Worm (Caenorhabditis elegans) whole organism, L1 larva: Measurements from ENCODE around the gene pas-1.

Experiments
- C04F5.9 ChIP-seq: sonication (generic microtip); optimal IDR thresholded peaks from 2 replicates; lab custom pipeline; 2016; ENCODE audit warnings: missing genetic modification characterization, missing compliant biosample characterization
- C16A3.4 ChIP-seq: fragments of 150-350 bp; optimal IDR thresholded peaks from 2 replicates; lab custom pipeline; 2014; ENCODE audit warnings: missing biosample characterization, missing genetic modification characterization
- C34B4.2 ChIP-seq: sonication (generic microtip); optimal IDR thresholded peaks from 2 replicates; lab custom pipeline; 2017; ENCODE audit warnings: mild to moderate bottlenecking, missing genetic modification characterization, missing compliant biosample characterization
- F16B12.6 ChIP-seq: fragments of 150-350 bp; optimal IDR thresholded peaks from 2 replicates; lab custom pipeline; 2014; ENCODE audit warnings: missing biosample characterization, missing genetic modification characterization
- Y116A8C.19 ChIP-seq: sonication (generic microtip); optimal IDR thresholded peaks from 2 replicates; lab custom pipeline; 2016; ENCODE audit warnings: missing compliant biosample characterization, missing genetic modification characterization, borderline replicate concordance
- aha-1 ChIP-seq: fragments of 150-350 bp; optimal IDR thresholded peaks from 2 replicates; lab custom pipeline; 2014; ENCODE audit warnings: missing biosample characterization, missing genetic modification characterization
- ama-1 ChIP-seq: fragments of 150-350 bp; optimal IDR thresholded peaks from 2 replicates; lab custom pipeline; 2014
- ceh-63 ChIP-seq: fragments of 200-800 bp; sonication (Bioruptor generic); optimal IDR thresholded peaks from 2 replicates; lab custom pipeline; 2018; ENCODE audit warnings: mild to moderate bottlenecking, missing genetic modification characterization, missing compliant biosample characterization
- ceh-8 ChIP-seq: fragments of 200-800 bp; sonication (Bioruptor generic); optimal IDR thresholded peaks from 2 replicates; lab custom pipeline; 2018; ENCODE audit warnings: mild to moderate bottlenecking, missing genetic modification characterization, moderate library complexity, missing compliant biosample characterization
- ces-1 ChIP-seq: fragments of 150-350 bp; optimal IDR thresholded peaks from 2 replicates; lab custom pipeline; 2014; ENCODE audit warnings: missing biosample characterization, missing genetic modification reagents, missing genetic modification characterization
- dsc-1 ChIP-seq: sonication (generic microtip); optimal IDR thresholded peaks from 2 replicates; lab custom pipeline; 2016; ENCODE audit warnings: mild to moderate bottlenecking, missing genetic modification characterization, missing compliant biosample characterization
- efl-1 ChIP-seq, 4 experiments: fragments of 150-350 bp; optimal IDR thresholded peaks in 3 of 4; peaks in 1 of 4; 1 replicate in 1 of 4; 2 replicates in 3 of 4; lab custom pipeline; 2014; ENCODE audit warnings: missing biosample characterization in 2 of 4, missing genetic modification characterization in 2 of 4, missing genetic modification reagents in 2 of 4
- efl-3 ChIP-seq: fragments of 200-800 bp; sonication (Bioruptor generic); optimal IDR thresholded peaks from 2 replicates; lab custom pipeline; 2018; ENCODE audit warnings: mild to moderate bottlenecking, missing genetic modification characterization, missing compliant biosample characterization
- egl-27 ChIP-seq, 2 experiments: fragments of 150-350 bp in 1 of 2; sonication (generic microtip); optimal IDR thresholded peaks; 3 replicates each; lab custom pipeline; 2017 to 2018; ENCODE audit warnings: missing biosample characterization in 2 of 2, missing genetic modification characterization in 2 of 2, missing genetic modification reagents in 2 of 2
- elt-2 ChIP-seq: sonication (generic microtip); optimal IDR thresholded peaks from 2 replicates; lab custom pipeline; 2016; ENCODE audit warnings: missing genetic modification characterization, mild to moderate bottlenecking, inconsistent platforms, missing compliant biosample characterization, missing genetic modification reagents
- elt-3 ChIP-seq, 6 experiments: fragments of 150-350 bp in 1 of 6; sonication (generic microtip); optimal IDR thresholded peaks; 2 replicates each; lab custom pipeline; 2017 to 2018; ENCODE audit warnings: missing biosample characterization in 6 of 6, missing genetic modification characterization in 6 of 6, inconsistent platforms in 1 of 6
- fkh-10 ChIP-seq: sonication (generic microtip); optimal IDR thresholded peaks from 2 replicates; lab custom pipeline; 2017; ENCODE audit warnings: missing biosample characterization, missing genetic modification reagents, missing genetic modification characterization
- fkh-4 ChIP-seq: sonication (generic microtip); optimal IDR thresholded peaks from 2 replicates; lab custom pipeline; 2016; ENCODE audit warnings: missing compliant biosample characterization, missing genetic modification characterization, borderline replicate concordance
- hlh-17 ChIP-seq: fragments of 200-800 bp; sonication (Bioruptor generic); optimal IDR thresholded peaks from 2 replicates; lab custom pipeline; 2018; ENCODE audit warnings: missing genetic modification characterization, mild to moderate bottlenecking, missing compliant biosample characterization, moderate library complexity, borderline replicate concordance
- hlh-4 ChIP-seq: sonication (generic microtip); optimal IDR thresholded peaks from 2 replicates; lab custom pipeline; 2016; ENCODE audit warnings: mild to moderate bottlenecking, missing genetic modification characterization, missing compliant biosample characterization
- isw-1 ChIP-seq: fragments of 200-800 bp; sonication (Bioruptor generic); IDR thresholded peaks from 2 replicates; pipeline ENCODE4 v1.3.6; 2022; ENCODE audit warnings: missing genetic modification characterization, missing compliant biosample characterization
- lin-13 ChIP-seq: fragments of 150-350 bp; optimal IDR thresholded peaks from 2 replicates; lab custom pipeline; 2014; ENCODE audit warnings: missing biosample characterization, missing genetic modification reagents, missing genetic modification characterization
- lin-14 ChIP-seq: fragments of 200-800 bp; sonication (Bioruptor generic); optimal IDR thresholded peaks from 2 replicates; lab custom pipeline; 2018; ENCODE audit warnings: mild to moderate bottlenecking, missing genetic modification characterization, moderate library complexity, missing compliant biosample characterization
- lin-15B ChIP-seq: fragments of 150-350 bp; sonication (generic microtip); optimal IDR thresholded peaks from 3 replicates; lab custom pipeline; 2014; ENCODE audit warnings: missing biosample characterization, missing genetic modification characterization
- lin-39 ChIP-seq: fragments of 150-350 bp; optimal IDR thresholded peaks from 2 replicates; lab custom pipeline; 2014; ENCODE audit warnings: missing biosample characterization, missing genetic modification reagents, missing genetic modification characterization
- lir-3 ChIP-seq: sonication (generic microtip); optimal IDR thresholded peaks from 2 replicates; lab custom pipeline; 2016; ENCODE audit warnings: mild to moderate bottlenecking, missing genetic modification characterization, moderate library complexity, missing compliant biosample characterization; ENCODE audit not compliant: poor library complexity
- mab-9 ChIP-seq: fragments of 200-800 bp; sonication (Bioruptor generic); IDR thresholded peaks from 2 replicates; pipeline ENCODE4 v1.3.6; 2022; ENCODE audit warnings: missing genetic modification reagents, missing genetic modification characterization, missing compliant biosample characterization
- mdl-1 ChIP-seq, 2 experiments: fragments of 150-350 bp; optimal IDR thresholded peaks; 2 replicates each; lab custom pipeline; 2014 to 2017; ENCODE audit warnings: missing biosample characterization in 2 of 2, missing genetic modification characterization in 2 of 2, inconsistent platforms in 1 of 2
- mef-2 ChIP-seq: fragments of 150-350 bp; optimal IDR thresholded peaks from 2 replicates; lab custom pipeline; 2014; ENCODE audit warnings: missing biosample characterization, missing genetic modification characterization
- nhr-11 ChIP-seq: fragments of 150-350 bp; optimal IDR thresholded peaks from 2 replicates; lab custom pipeline; 2014; ENCODE audit warnings: missing biosample characterization, missing genetic modification characterization
- nhr-19 ChIP-seq: fragments of 200-800 bp; sonication (Bioruptor generic); conservative IDR thresholded peaks from 2 replicates; pipeline ENCODE4 v1.3.6; 2022; ENCODE audit warnings: missing genetic modification characterization, missing compliant biosample characterization
- nhr-47 ChIP-seq: sonication (generic microtip); optimal IDR thresholded peaks from 2 replicates; lab custom pipeline; 2016; ENCODE audit warnings: mild to moderate bottlenecking, missing genetic modification characterization, moderate library complexity, missing compliant biosample characterization
- nhr-76 ChIP-seq: sonication (generic microtip); optimal IDR thresholded peaks from 2 replicates; lab custom pipeline; 2017; ENCODE audit warnings: missing biosample characterization, missing genetic modification characterization
- nhr-77 ChIP-seq: fragments of 150-350 bp; optimal IDR thresholded peaks from 2 replicates; lab custom pipeline; 2014; ENCODE audit warnings: missing biosample characterization, missing genetic modification characterization
- nhr-84 ChIP-seq: sonication (generic microtip); optimal IDR thresholded peaks from 2 replicates; lab custom pipeline; 2017; ENCODE audit warnings: missing biosample characterization, missing genetic modification characterization
- nhr-85 ChIP-seq: sonication (generic microtip); peaks from one replicate; lab custom pipeline; 2016; ENCODE audit warnings: missing genetic modification characterization, inconsistent platforms, missing compliant biosample characterization
- nhr-90 ChIP-seq: sonication (generic microtip); optimal IDR thresholded peaks from 2 replicates; lab custom pipeline; 2016; ENCODE audit warnings: mild to moderate bottlenecking, missing genetic modification characterization, missing compliant biosample characterization; ENCODE audit not compliant: poor library complexity
- pax-3 ChIP-seq: fragments of 200-800 bp; sonication (Bioruptor generic); optimal IDR thresholded peaks from 2 replicates; lab custom pipeline; 2018; ENCODE audit warnings: mild to moderate bottlenecking, missing genetic modification characterization, moderate library complexity, missing compliant biosample characterization
- pqm-1 ChIP-seq: sonication (generic microtip); optimal IDR thresholded peaks from 3 replicates; lab custom pipeline; 2017; ENCODE audit warnings: missing biosample characterization, missing genetic modification characterization
- rnt-1 ChIP-seq: sonication (generic microtip); optimal IDR thresholded peaks from 2 replicates; lab custom pipeline; 2016; ENCODE audit warnings: mild to moderate bottlenecking, missing genetic modification characterization, moderate library complexity, missing compliant biosample characterization
- snpc-4 ChIP-seq: fragments of 150-350 bp; optimal IDR thresholded peaks from 2 replicates; lab custom pipeline; 2014; ENCODE audit warnings: missing biosample characterization, missing genetic modification characterization
- snu-23 ChIP-seq: sonication (generic microtip); optimal IDR thresholded peaks from 2 replicates; lab custom pipeline; 2016; ENCODE audit warnings: missing genetic modification characterization, missing compliant biosample characterization
- sptf-1 ChIP-seq: fragments of 150-350 bp; optimal IDR thresholded peaks from 2 replicates; lab custom pipeline; 2014; ENCODE audit warnings: missing biosample characterization, missing genetic modification characterization
- swsn-7 ChIP-seq: sonication (generic microtip); optimal IDR thresholded peaks from 2 replicates; lab custom pipeline; 2016; ENCODE audit warnings: missing genetic modification characterization, missing compliant biosample characterization
- tbx-2 ChIP-seq: sonication (generic microtip); optimal IDR thresholded peaks from 2 replicates; lab custom pipeline; 2016; ENCODE audit warnings: missing genetic modification characterization, missing compliant biosample characterization
- unc-130 ChIP-seq: fragments of 150-350 bp; optimal IDR thresholded peaks from 2 replicates; lab custom pipeline; 2017; ENCODE audit warnings: missing biosample characterization, missing genetic modification characterization, inconsistent platforms
- unc-62 ChIP-seq: fragments of 150-350 bp; optimal IDR thresholded peaks from 2 replicates; lab custom pipeline; 2014; ENCODE audit warnings: missing biosample characterization, missing genetic modification reagents, missing genetic modification characterization
- unc-86 ChIP-seq: sonication (generic microtip); optimal IDR thresholded peaks from 2 replicates; lab custom pipeline; 2016; ENCODE audit warnings: missing genetic modification characterization, missing compliant biosample characterization
- xbp-1 ChIP-seq: sonication (generic microtip); optimal IDR thresholded peaks from 2 replicates; lab custom pipeline; 2016; ENCODE audit warnings: missing genetic modification characterization, missing compliant biosample characterization

Gene pas-1

ce11 chrV:14424958-14425492 lies 2.6 kb upstream of the pas-1 start, which contains the start of gene rrsr-1 (continued):
- no peak for TF ChIP-seq mef-2 (tag; lab: Kevin White, UChicago)
- TF ChIP-seq lin-13 (GFP tag; lab: Kevin White, UChicago) = no peak
- TF ChIP-seq nhr-90 = peak; percentile 60
- no peak for TF ChIP-seq sptf-1 (tag; lab: Kevin White, UChicago)
- TF ChIP-seq ces-1 (GFP tag; lab: Kevin White, UChicago) = no peak
- TF ChIP-seq lin-39 (tag; lab: Kevin White, UChicago) = peak; percentile 6
- no peak for TF ChIP-seq elt-2
- TF ChIP-seq mdl-1 (tag; optimal IDR thresholded peaks at IDR 0.05; lab: Kevin White, UChicago) = no peak
- no peak for TF ChIP-seq ama-1
- TF ChIP-seq nhr-76 (tag; lab: Kevin White, UChicago) = no peak
- TF ChIP-seq ceh-63 (GFP tag; lab: Kevin White, UChicago) = no peak
- TF ChIP-seq pqm-1 (tag; lab: Kevin White, UChicago) = no peak
- TF ChIP-seq elt-3 (tag; optimal IDR thresholded peaks at IDR 0.05; lab: Kevin White, UChicago) = no peak
- no peak for TF ChIP-seq C34B4.2 (tag; lab: Kevin White, UChicago)
- no peak for TF ChIP-seq lin-15B (tag; lab: Kevin White, UChicago)
- no peak for TF ChIP-seq unc-62 (GFP tag; lab: Kevin White, UChicago)
- TF ChIP-seq tbx-2 (tag; lab: Kevin White, UChicago) = peak; percentile 42
- TF ChIP-seq C16A3.4 = peak; percentile 23
- peak; percentile 25 for TF ChIP-seq pax-3 (tag; lab: Kevin White, UChicago)
- no peak for TF ChIP-seq C04F5.9 (tag; lab: Kevin White, UChicago)
- TF ChIP-seq Y116A8C.19 (tag; lab: Kevin White, UChicago) = no peak
- peak; percentile 68 for TF ChIP-seq nhr-47
- no peak for TF ChIP-seq nhr-84 (tag; lab: Kevin White, UChicago)
- no peak for TF ChIP-seq nhr-85 (tag; lab: Kevin White, UChicago)
- TF ChIP-seq nhr-19 = peak; percentile 42
- peak; percentile 15 for TF ChIP-seq lir-3 (tag; lab: Kevin White, UChicago)
- no peak for TF ChIP-seq lin-14 (GFP tag; lab: Kevin White, UChicago)
- TF ChIP-seq fkh-4 = no peak
- TF ChIP-seq isw-1 = peak; percentile 3; the same call in 1 of the 2 replicates
- TF ChIP-seq egl-27 (tag; optimal IDR thresholded peaks at IDR 0.05; lab: Kevin White, UChicago) = no peak
- TF ChIP-seq swsn-7 (tag; lab: Kevin White, UChicago) = peak; percentile 64
- peak; percentile 57 for TF ChIP-seq snpc-4 (tag; lab: Kevin White, UChicago)
- peak; percentile 36 for TF ChIP-seq dsc-1 (tag; lab: Kevin White, UChicago)
- TF ChIP-seq hlh-4 (tag; lab: Kevin White, UChicago) = no peak
- no peak for TF ChIP-seq nhr-77 (tag; lab: Kevin White, UChicago)
- TF ChIP-seq unc-130 = peak; percentile 75
- TF ChIP-seq, all 84 proteins: peak for 28

- no peak for TF ChIP-seq elt-2
- TF ChIP-seq unc-130 = peak; percentile 1
- no peak for TF ChIP-seq fkh-10 (GFP tag; lab: Kevin White, UChicago)
- peak; percentile 32; the same call in 1 of the 2 replicates for TF ChIP-seq isw-1
- TF ChIP-seq dsc-1 (tag; lab: Kevin White, UChicago) = peak; percentile 42
- TF ChIP-seq snu-23 (GFP tag; lab: Kevin White, UChicago) = peak; percentile 57
- TF ChIP-seq unc-86 = no peak
- TF ChIP-seq lin-15B (tag; lab: Kevin White, UChicago) = peak; percentile 31
- peak; percentile 55 for TF ChIP-seq xbp-1 (tag; lab: Kevin White, UChicago)
- no peak for TF ChIP-seq ces-1 (GFP tag; lab: Kevin White, UChicago)
- 0 out of 2 replicates have a peak, but pooled peaks have one; percentile 5 for TF ChIP-seq nhr-19
- no peak for TF ChIP-seq aha-1 (tag; lab: Kevin White, UChicago)
- no peak for TF ChIP-seq ceh-8 (GFP tag; lab: Kevin White, UChicago)
- TF ChIP-seq mab-9 (GFP tag; lab: Robert Waterston, UW) = no peak
- peak; percentile 59 for TF ChIP-seq C16A3.4
- TF ChIP-seq Y116A8C.19 (tag; lab: Kevin White, UChicago) = no peak
- no peak for TF ChIP-seq nhr-11 (tag; lab: Kevin White, UChicago)
- TF ChIP-seq elt-3 (tag; optimal IDR thresholded peaks at IDR 0.05; lab: Kevin White, UChicago) = no peak
- no peak for TF ChIP-seq efl-3
- TF ChIP-seq snpc-4 (tag; lab: Kevin White, UChicago) = no peak
- TF ChIP-seq rnt-1 = peak; percentile 42
- no peak for TF ChIP-seq ama-1
- TF ChIP-seq F16B12.6 (tag; lab: Kevin White, UChicago) = peak; percentile 27
- TF ChIP-seq efl-1 (optimal IDR thresholded peaks at IDR 0.05; lab: Kevin White, UChicago) = peak; percentile 52 to 58
- peak; percentile 50 to 78 for TF ChIP-seq efl-1 (GFP tag; optimal IDR thresholded peaks at IDR 0.05 in 1 of 2; lab: Kevin White, UChicago)
- peak; percentile 92 for TF ChIP-seq pax-3 (tag; lab: Kevin White, UChicago)
- TF ChIP-seq nhr-77 (tag; lab: Kevin White, UChicago) = no peak
- TF ChIP-seq hlh-17 (GFP tag; lab: Kevin White, UChicago) = no peak
- TF ChIP-seq swsn-7 (tag; lab: Kevin White, UChicago) = peak; percentile 29
Observed at ce11 chrV:14423268-14423667, 850 bp upstream of the pas-1 start, which contains the start of gene rpoa-12. rpoa-12 (minus strand) TSS chrV:14423304.
